Worm (Caenorhabditis elegans): ENCODE data around the gene R09D1.13.

The R09D1.13 gene

ce11 chrII:9490589-9490988 is 45.3 kb upstream of the R09D1.13 start:
- TF ChIP-seq nhr-11 (tag; optimal IDR thresholded peaks at IDR 0.05) (no peak), nhr-20 (tag; optimal IDR thresholded peaks at IDR 0.05) (peak; percentile 61), nhr-85 (tag) (peak; percentile 84), alr-1 (tag; optimal IDR thresholded peaks at IDR 0.05; ENCODE audit: borderline replicate concordance) (no peak), nhr-71 (tag; optimal IDR thresholded peaks at IDR 0.05) (peak; percentile 54), nhr-237 (tag; optimal IDR thresholded peaks at IDR 0.05) (no peak), lsy-2 (tag; optimal IDR thresholded peaks at IDR 0.05) (peak in 1 of 2 experiments; percentile 24), vab-15 (tag; optimal IDR thresholded peaks at IDR 0.05) (no peak), ceh-88 (GFP tag; IDR thresholded peaks at IDR 0.05) (no peak), lin-14 (GFP tag; optimal IDR thresholded peaks at IDR 0.05) (peak; percentile 39), fkh-8 (tag; optimal IDR thresholded peaks at IDR 0.05) (no peak), unc-30 (tag; optimal IDR thresholded peaks at IDR 0.05) (no peak), swsn-7 (tag; optimal IDR thresholded peaks at IDR 0.05) (no peak), egl-27 (tag; optimal IDR thresholded peaks at IDR 0.05) (no peak), nhr-19 (GFP tag; conservative IDR thresholded peaks at IDR 0.05) (peak; percentile 21; the same call in 1 of the 2 replicates)

- TF ChIP-seq hlh-4 (tag; optimal IDR thresholded peaks at IDR 0.05): no peak
- no peak for TF ChIP-seq snpc-4 (tag; optimal IDR thresholded peaks at IDR 0.05)
- TF ChIP-seq C34B4.2 (tag; optimal IDR thresholded peaks at IDR 0.05): no peak
- TF ChIP-seq tlp-1 (tag; optimal IDR thresholded peaks at IDR 0.05): no peak
- TF ChIP-seq irx-1 (tag; optimal IDR thresholded peaks at IDR 0.05): no peak
- no peak for TF ChIP-seq vab-15 (tag; optimal IDR thresholded peaks at IDR 0.05)
- TF ChIP-seq tbx-2 (tag; optimal IDR thresholded peaks at IDR 0.05): no peak
- no peak for TF ChIP-seq grh-1 (GFP tag; IDR thresholded peaks at IDR 0.05)
- no peak for TF ChIP-seq C04F5.9 (tag; optimal IDR thresholded peaks at IDR 0.05)
Measured at ce11 chrII:9489922-9490321, 44.7 kb upstream of the R09D1.13 start.

ce11 chrII:9487337-9487950 is 42.2 kb upstream of the R09D1.13 start, which contains the start of gene T19H5.4:
Gene T19H5.4 (minus strand): TSS chrII:9487387.
- peak; percentile 65 for TF ChIP-seq elt-2 (tag; optimal IDR thresholded peaks at IDR 0.05)
- TF ChIP-seq mdl-1 (tag; optimal IDR thresholded peaks at IDR 0.05): peak in 1 of 2 experiments; percentile 73
- TF ChIP-seq rnt-1 (tag; optimal IDR thresholded peaks at IDR 0.05): peak; percentile 38
- no peak for TF ChIP-seq aha-1 (tag; optimal IDR thresholded peaks at IDR 0.05)
- TF ChIP-seq C34B4.2 (tag; optimal IDR thresholded peaks at IDR 0.05): no peak
- peak; percentile 26 for TF ChIP-seq swsn-7 (tag; optimal IDR thresholded peaks at IDR 0.05)
- TF ChIP-seq lin-13 (GFP tag; optimal IDR thresholded peaks at IDR 0.05): peak; percentile 44
- no peak for TF ChIP-seq ama-1 (optimal IDR thresholded peaks at IDR 0.05)
- no peak for TF ChIP-seq unc-86 (tag; optimal IDR thresholded peaks at IDR 0.05)
- TF ChIP-seq fkh-8 (tag; optimal IDR thresholded peaks at IDR 0.05): no peak
- TF ChIP-seq tbx-2 (tag; optimal IDR thresholded peaks at IDR 0.05): peak; percentile 76
- TF ChIP-seq hpl-2 (GFP tag; optimal IDR thresholded peaks at IDR 0.05): no peak
- TF ChIP-seq efl-3 (GFP tag; optimal IDR thresholded peaks at IDR 0.05): no peak
- no peak for TF ChIP-seq ztf-4 (tag; optimal IDR thresholded peaks at IDR 0.05)
- TF ChIP-seq mep-1 (tag; optimal IDR thresholded peaks at IDR 0.05): no peak
- TF ChIP-seq unc-62 (GFP tag; optimal IDR thresholded peaks at IDR 0.05): no peak
- TF ChIP-seq snpc-4 (tag; optimal IDR thresholded peaks at IDR 0.05): no peak
- TF ChIP-seq nhr-11 (tag; optimal IDR thresholded peaks at IDR 0.05): no peak
- TF ChIP-seq ceh-90 (tag; optimal IDR thresholded peaks at IDR 0.05): no peak
- peak; percentile 37 for TF ChIP-seq C16A3.4 (tag; optimal IDR thresholded peaks at IDR 0.05)
- TF ChIP-seq sptf-1 (tag; optimal IDR thresholded peaks at IDR 0.05): no peak
- TF ChIP-seq nhr-90 (tag; optimal IDR thresholded peaks at IDR 0.05; ENCODE audit: poor library complexity): peak; percentile 74
- TF ChIP-seq nhr-71 (tag; optimal IDR thresholded peaks at IDR 0.05): peak; percentile 81
- TF ChIP-seq xbp-1 (tag; optimal IDR thresholded peaks at IDR 0.05): peak; percentile 18
- peak; percentile 12 for TF ChIP-seq lir-3 (tag; optimal IDR thresholded peaks at IDR 0.05; ENCODE audit: poor library complexity)
- no peak for TF ChIP-seq isw-1 (GFP tag; IDR thresholded peaks at IDR 0.05)
- no peak for TF ChIP-seq C04F5.9 (tag; optimal IDR thresholded peaks at IDR 0.05)
- TF ChIP-seq lsy-2 (tag; optimal IDR thresholded peaks at IDR 0.05): peak; percentile 11 to 32
- TF ChIP-seq nhr-237 (tag; optimal IDR thresholded peaks at IDR 0.05): no peak
- TF ChIP-seq nhr-28 (tag; optimal IDR thresholded peaks at IDR 0.05): no peak
- TF ChIP-seq lin-14 (GFP tag; optimal IDR thresholded peaks at IDR 0.05): peak; percentile 90
- no peak for TF ChIP-seq Y116A8C.19 (tag; optimal IDR thresholded peaks at IDR 0.05; ENCODE audit: borderline replicate concordance)
- TF ChIP-seq sox-4 (tag; optimal IDR thresholded peaks at IDR 0.05): no peak
- TF ChIP-seq blmp-1 (tag; optimal IDR thresholded peaks at IDR 0.05): peak; percentile 64
- peak; percentile 40; the same call in 1 of the 2 replicates for TF ChIP-seq grh-1 (GFP tag; IDR thresholded peaks at IDR 0.05)
- TF ChIP-seq egl-27 (tag; optimal IDR thresholded peaks at IDR 0.05): peak in 1 of 2 experiments; percentile 20
- peak; percentile 15 to 61 for TF ChIP-seq lin-35 (GFP tag; optimal IDR thresholded peaks at IDR 0.05)

Measured in whole organism, L1 larva.